Fruit fly (Drosophila melanogaster) whole organism, embryonic: ENCODE measurements around the gene Syx8.

ENCODE experiments used
- cas ChIP-seq: fragments of 200-800 bp; sonication (Bioruptor generic); IDR thresholded peaks from 2 replicates; pipeline ENCODE4 v1.3.6; 2022; ENCODE audit warnings: missing biosample characterization, missing genetic modification characterization
- lola ChIP-seq, 3 experiments: fragments of >200 bp in 2 of 3; fragments of 200-800 bp in 1 of 3; sonication (Bioruptor generic) in 1 of 3; optimal IDR thresholded peaks; 2 replicates each; lab custom pipeline; 2017 to 2019; ENCODE audit warnings: missing biosample characterization in 3 of 3, missing genetic modification characterization in 3 of 3, mild to moderate bottlenecking in 1 of 3, moderate library complexity in 1 of 3

dm6 chr3L:16556523-16556922 is 30.3 kb downstream of the Syx8 start, which contains the start of gene CG4229:
- TF ChIP-seq lola (GFP tag; optimal IDR thresholded peaks at IDR 0.05; lab: Kevin White, UChicago), result no peak
- no peak for TF ChIP-seq cas (GFP tag; lab: Robert Waterston, UW)
